Fruit fly (Drosophila melanogaster): ENCODE data around the gene Jon65Aiii.

dm6 chr3L:6070119-6070518 is 19.6 kb downstream of the Jon65Aiii start:
- TF ChIP-seq Mnt (GFP tag; optimal IDR thresholded peaks at IDR 0.05) (no peak), CG7045 (GFP tag; optimal IDR thresholded peaks at IDR 0.05) (no peak), kay (GFP tag; ENCODE audit: borderline replicate concordance) (no peak), CG14711 (tag; optimal IDR thresholded peaks at IDR 0.05) (no peak), Crg-1 (GFP tag; optimal IDR thresholded peaks at IDR 0.05) (no peak), bab1 (GFP tag; optimal IDR thresholded peaks at IDR 0.05) (no peak), Hr96 (GFP tag; optimal IDR thresholded peaks at IDR 0.05) (no peak), CG33017 (tag; optimal IDR thresholded peaks at IDR 0.05) (no peak), pad (GFP tag; optimal IDR thresholded peaks at IDR 0.05) (no peak), Clk (GFP tag; optimal IDR thresholded peaks at IDR 0.05) (no peak)

Measured in whole organism, adult.